Worm (Caenorhabditis elegans) whole organism, L3 larva: ENCODE results near the gene rad-50.

Experiments
- aly-2 ChIP-seq: fragments of 150-350 bp; optimal IDR thresholded peaks from 2 replicates; lab custom pipeline; 2014; ENCODE audit warnings: missing biosample characterization, missing genetic modification characterization
- ama-1 ChIP-seq: fragments of 150-350 bp; optimal IDR thresholded peaks from 2 replicates; lab custom pipeline; 2018
- ceh-82 ChIP-seq: fragments of 150-350 bp; optimal IDR thresholded peaks from 2 replicates; lab custom pipeline; 2014; ENCODE audit warnings: missing biosample characterization, missing genetic modification characterization
- jun-1 ChIP-seq: fragments of 150-350 bp; optimal IDR thresholded peaks from 2 replicates; lab custom pipeline; 2014; ENCODE audit warnings: missing biosample characterization, missing genetic modification reagents, missing genetic modification characterization
- nhr-25 ChIP-seq: sonication (generic microtip); optimal IDR thresholded peaks from 2 replicates; lab custom pipeline; 2017; ENCODE audit warnings: missing biosample characterization, missing genetic modification characterization
- sea-2 ChIP-seq: fragments of 150-350 bp; sonication (generic microtip); optimal IDR thresholded peaks from 4 replicates; lab custom pipeline; 2014; ENCODE audit warnings: missing biosample characterization, missing genetic modification reagents, missing genetic modification characterization
- tbx-2 ChIP-seq: sonication (generic microtip); optimal IDR thresholded peaks from 2 replicates; lab custom pipeline; 2016; ENCODE audit warnings: mild to moderate bottlenecking, missing genetic modification characterization, missing compliant biosample characterization

DNA sequence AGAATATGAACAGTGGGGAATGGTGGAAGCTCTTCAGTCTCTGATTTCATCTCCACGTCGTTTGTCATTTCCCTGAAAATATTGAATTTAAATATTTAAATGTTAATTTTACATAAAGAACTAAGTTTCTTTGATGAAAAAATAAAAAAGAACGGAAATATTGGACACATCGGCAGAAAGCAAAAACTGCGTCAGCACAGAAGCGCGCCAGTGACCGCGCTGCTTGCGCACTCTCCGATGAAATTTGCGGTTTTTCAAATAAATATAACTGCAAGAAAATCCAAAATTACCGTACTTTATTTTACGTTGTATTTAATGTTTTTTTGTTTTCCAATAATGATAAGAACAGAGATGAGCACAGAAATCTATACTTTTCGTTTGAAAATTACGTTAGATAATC lies 46.1 kb downstream of the rad-50 start, which contains the start of the genes srpa-68 and srh-16:
- TF ChIP-seq tbx-2 (peak; percentile 87), ama-1 (lab: Kevin White, UChicago) (peak; percentile 35), sea-2 (GFP tag; lab: Kevin White, UChicago) (no peak), aly-2 (tag; lab: Kevin White, UChicago) (peak; percentile 4), jun-1 (peak; percentile 74), nhr-25 (tag; lab: Kevin White, UChicago) (peak; percentile 70), ceh-82 (tag; lab: Kevin White, UChicago) (peak; percentile 49)
